Worm (Caenorhabditis elegans) whole organism, L4 larva: ENCODE measurements around the gene kle-2.

ENCODE experiments used
- F37D6.2 ChIP-seq: sonication (generic microtip); optimal IDR thresholded peaks from 2 replicates; lab custom pipeline; 2016; ENCODE audit warnings: mild to moderate bottlenecking, missing genetic modification characterization, missing compliant biosample characterization
- F44E2.7 ChIP-seq: fragments of 200-800 bp; sonication (Bioruptor generic); IDR thresholded peaks from 2 replicates; pipeline ENCODE4 v2.1.2; 2022; ENCODE audit warnings: missing genetic modification characterization, missing compliant biosample characterization
- T20F7.1 ChIP-seq: fragments of 200-800 bp; sonication (Bioruptor generic); optimal IDR thresholded peaks from 2 replicates; lab custom pipeline; 2018; ENCODE audit warnings: mild to moderate bottlenecking, missing genetic modification characterization, missing compliant biosample characterization
- Y5F2A.4 ChIP-seq: fragments of 200-800 bp; sonication (Bioruptor generic); optimal IDR thresholded peaks from 2 replicates; lab custom pipeline; 2018; ENCODE audit warnings: mild to moderate bottlenecking, missing genetic modification characterization, missing compliant biosample characterization
- ZK337.2 ChIP-seq: fragments of 200-800 bp; sonication (Bioruptor generic); IDR thresholded peaks from 2 replicates; pipeline ENCODE4 v1.3.6; 2022; ENCODE audit warnings: missing genetic modification reagents, missing genetic modification characterization, missing compliant biosample characterization
- ZK546.5 ChIP-seq, 2 experiments: sonication (generic microtip); optimal IDR thresholded peaks; 2 replicates each; lab custom pipeline; 2017; ENCODE audit warnings: missing biosample characterization in 2 of 2, missing genetic modification characterization in 2 of 2
- ama-1 ChIP-seq: fragments of 150-350 bp; optimal IDR thresholded peaks from 2 replicates; lab custom pipeline; 2014; ENCODE audit warnings: inconsistent platforms, mixed read lengths
- arid-1 ChIP-seq: fragments of 200-800 bp; sonication (Bioruptor generic); conservative IDR thresholded peaks from 2 replicates; pipeline ENCODE4 v1.3.6; 2022; ENCODE audit warnings: missing genetic modification reagents, missing genetic modification characterization, missing compliant biosample characterization
- ceh-28 ChIP-seq: fragments of 150-350 bp; optimal IDR thresholded peaks from 2 replicates; lab custom pipeline; 2014; ENCODE audit warnings: missing biosample characterization, missing genetic modification reagents, missing genetic modification characterization
- ceh-32 ChIP-seq: sonication (generic microtip); optimal IDR thresholded peaks from 2 replicates; lab custom pipeline; 2016; ENCODE audit warnings: mild to moderate bottlenecking, missing genetic modification characterization, missing compliant biosample characterization; ENCODE audit not compliant: poor library complexity
- ceh-62 ChIP-seq: sonication (generic microtip); optimal IDR thresholded peaks from 2 replicates; lab custom pipeline; 2017; ENCODE audit warnings: missing biosample characterization, missing genetic modification characterization
- ctbp-1 ChIP-seq: fragments of 200-800 bp; sonication (Bioruptor generic); IDR thresholded peaks from 2 replicates; pipeline ENCODE4 v1.3.6; 2022; ENCODE audit warnings: missing genetic modification reagents, missing genetic modification characterization, missing compliant biosample characterization
- daf-12 ChIP-seq: fragments of 150-350 bp; optimal IDR thresholded peaks from 2 replicates; lab custom pipeline; 2014; ENCODE audit warnings: missing biosample characterization, missing genetic modification reagents, missing genetic modification characterization
- daf-16 ChIP-seq, 3 experiments: sonication (generic microtip); optimal IDR thresholded peaks; 2 replicates each; lab custom pipeline; 2016 to 2017; ENCODE audit warnings: missing genetic modification characterization in 3 of 3, missing genetic modification reagents in 3 of 3, mild to moderate bottlenecking in 2 of 3, missing compliant biosample characterization in 2 of 3, missing biosample characterization in 1 of 3, moderate library complexity in 1 of 3
- daf-19 ChIP-seq: fragments of 200-800 bp; sonication (Bioruptor generic); conservative IDR thresholded peaks from 2 replicates; pipeline ENCODE4 v1.3.6; 2022; ENCODE audit warnings: missing genetic modification characterization, missing compliant biosample characterization
- daf-8 ChIP-seq: fragments of 200-800 bp; sonication (Bioruptor generic); IDR thresholded peaks from 2 replicates; pipeline ENCODE4 v1.3.6; 2022; ENCODE audit warnings: missing genetic modification characterization, missing compliant biosample characterization
- dmd-6 ChIP-seq: fragments of 200-800 bp; sonication (Bioruptor generic); IDR thresholded peaks from 2 replicates; pipeline ENCODE4 v1.3.6; 2022; ENCODE audit warnings: missing genetic modification reagents, missing genetic modification characterization, missing compliant biosample characterization
- duxl-1 ChIP-seq: sonication (generic microtip); optimal IDR thresholded peaks from 2 replicates; lab custom pipeline; 2016; ENCODE audit warnings: mild to moderate bottlenecking, missing genetic modification characterization, moderate library complexity, missing compliant biosample characterization; ENCODE audit not compliant: poor library complexity
- dve-1 ChIP-seq: sonication (generic microtip); optimal IDR thresholded peaks from 2 replicates; lab custom pipeline; 2017; ENCODE audit warnings: antibody characterized with exemption, mild to moderate bottlenecking, missing genetic modification characterization, missing compliant biosample characterization; ENCODE audit not compliant: insufficient read depth
- egl-27 ChIP-seq: sonication (generic microtip); optimal IDR thresholded peaks from 3 replicates; lab custom pipeline; 2017; ENCODE audit warnings: missing biosample characterization, missing genetic modification reagents, missing genetic modification characterization
- hif-1 ChIP-seq, 2 experiments: sonication (generic microtip); optimal IDR thresholded peaks; 2 replicates each; lab custom pipeline; 2016 to 2017; ENCODE audit warnings: missing compliant biosample characterization in 2 of 2, missing genetic modification characterization in 2 of 2, missing genetic modification reagents in 2 of 2, missing genotype in 2 of 2, mild to moderate bottlenecking in 1 of 2
- hlh-11 ChIP-seq: fragments of 200-800 bp; sonication (Bioruptor generic); optimal IDR thresholded peaks from 2 replicates; lab custom pipeline; 2018; ENCODE audit warnings: mild to moderate bottlenecking, missing genetic modification characterization, missing compliant biosample characterization
- hlh-30 ChIP-seq: sonication (generic microtip); optimal IDR thresholded peaks from 2 replicates; lab custom pipeline; 2017; ENCODE audit warnings: antibody characterized with exemption, mild to moderate bottlenecking, missing genetic modification characterization, missing compliant biosample characterization; ENCODE audit not compliant: insufficient read depth
- lim-7 ChIP-seq: fragments of 200-800 bp; sonication (Bioruptor generic); IDR thresholded peaks from 2 replicates; pipeline ENCODE4 v1.3.6; 2022; ENCODE audit warnings: missing genetic modification characterization, missing compliant biosample characterization
- lin-13 ChIP-seq: fragments of 150-350 bp; optimal IDR thresholded peaks from 2 replicates; lab custom pipeline; 2014; ENCODE audit warnings: missing biosample characterization, missing genetic modification reagents, missing genetic modification characterization
- lin-15B ChIP-seq: fragments of 150-350 bp; sonication (generic microtip); optimal IDR thresholded peaks from 3 replicates; lab custom pipeline; 2014; ENCODE audit warnings: missing biosample characterization, missing genetic modification characterization
- lin-38 ChIP-seq: fragments of 200-800 bp; sonication (Bioruptor generic); IDR thresholded peaks from 2 replicates; pipeline ENCODE4 v1.3.6; 2022; ENCODE audit warnings: missing genetic modification reagents, missing genetic modification characterization, missing compliant biosample characterization
- lin-39 ChIP-seq: fragments of 150-350 bp; optimal IDR thresholded peaks from 2 replicates; lab custom pipeline; 2014; ENCODE audit warnings: missing biosample characterization, missing genetic modification reagents, missing genetic modification characterization
- lsy-2 ChIP-seq, 2 experiments: fragments of 150-350 bp in 1 of 2; sonication (generic microtip) in 1 of 2; optimal IDR thresholded peaks; 2 replicates each; lab custom pipeline; 2014 to 2017; ENCODE audit warnings: missing biosample characterization in 2 of 2, missing genetic modification characterization in 2 of 2
- madf-5 ChIP-seq, 2 experiments: fragments of 200-800 bp; sonication (Bioruptor generic); IDR thresholded peaks; 2 replicates each; pipeline ENCODE4 v1.3.6; 2022; ENCODE audit warnings: missing compliant biosample characterization in 2 of 2, missing genetic modification characterization in 2 of 2
- mdl-1 ChIP-seq, 2 experiments: fragments of 150-350 bp in 1 of 2; sonication (generic microtip) in 1 of 2; optimal IDR thresholded peaks; 2 replicates each; lab custom pipeline; 2014 to 2017; ENCODE audit warnings: missing biosample characterization in 2 of 2, missing genetic modification characterization in 2 of 2
- mdt-29 ChIP-seq: fragments of 200-800 bp; sonication (Bioruptor generic); IDR thresholded peaks from 2 replicates; pipeline ENCODE4 v1.3.6; 2022; ENCODE audit warnings: missing genetic modification reagents, missing genetic modification characterization, missing compliant biosample characterization
- mep-1 ChIP-seq: fragments of 150-350 bp; sonication (generic microtip); optimal IDR thresholded peaks from 3 replicates; lab custom pipeline; 2014; ENCODE audit warnings: missing biosample characterization, missing genetic modification characterization
- mxl-2 ChIP-seq: fragments of 200-800 bp; sonication (Bioruptor generic); conservative IDR thresholded peaks from 2 replicates; pipeline ENCODE4 v1.3.6; 2022; ENCODE audit warnings: missing genetic modification reagents, missing genetic modification characterization, missing compliant biosample characterization
- nhr-11 ChIP-seq: fragments of 150-350 bp; optimal IDR thresholded peaks from 2 replicates; lab custom pipeline; 2014; ENCODE audit warnings: missing biosample characterization, missing genetic modification characterization
- nhr-237 ChIP-seq: sonication (generic microtip); optimal IDR thresholded peaks from 2 replicates; lab custom pipeline; 2017; ENCODE audit warnings: missing biosample characterization, missing genetic modification characterization
- nhr-25 ChIP-seq: sonication (generic microtip); optimal IDR thresholded peaks from 2 replicates; lab custom pipeline; 2017; ENCODE audit warnings: missing genetic modification characterization, mild to moderate bottlenecking, missing compliant biosample characterization, antibody characterized with exemption, moderate library complexity, borderline replicate concordance; ENCODE audit not compliant: insufficient read depth
- nhr-28 ChIP-seq: fragments of 150-350 bp; optimal IDR thresholded peaks from 2 replicates; lab custom pipeline; 2014; ENCODE audit warnings: missing biosample characterization, missing genetic modification characterization
- nhr-6 ChIP-seq: fragments of 150-350 bp; optimal IDR thresholded peaks from 2 replicates; lab custom pipeline; 2014; ENCODE audit warnings: missing biosample characterization, missing genetic modification characterization
- nhr-76 ChIP-seq: fragments of 150-350 bp; optimal IDR thresholded peaks from 2 replicates; lab custom pipeline; 2014; ENCODE audit warnings: missing biosample characterization, missing genetic modification characterization
- nhr-77 ChIP-seq: fragments of 150-350 bp; optimal IDR thresholded peaks from 2 replicates; lab custom pipeline; 2014; ENCODE audit warnings: missing biosample characterization, missing genetic modification characterization
- pha-4 ChIP-seq, 2 experiments: fragments of 150-350 bp in 1 of 2; fragments of 200-800 bp in 1 of 2; sonication (Bioruptor generic) in 1 of 2; IDR thresholded peaks in 1 of 2; optimal IDR thresholded peaks in 1 of 2; 2 replicates each; pipeline versions ENCODE4 v1.3.6 to Lab custom; 2014 to 2022; ENCODE audit warnings: missing genetic modification characterization in 2 of 2, missing genetic modification reagents in 2 of 2, missing biosample characterization in 1 of 2, missing compliant biosample characterization in 1 of 2
- php-3 ChIP-seq: fragments of 200-800 bp; sonication (Bioruptor generic); IDR thresholded peaks from 2 replicates; pipeline ENCODE4 v1.3.6; 2022; ENCODE audit warnings: missing genetic modification reagents, missing genetic modification characterization, missing compliant biosample characterization
- pqm-1 ChIP-seq: sonication (generic microtip); optimal IDR thresholded peaks from 2 replicates; lab custom pipeline; 2017; ENCODE audit warnings: missing biosample characterization, missing genetic modification characterization
- tag-97 ChIP-seq: fragments of 200-800 bp; sonication (Bioruptor generic); IDR thresholded peaks from 2 replicates; pipeline ENCODE4 v1.3.6; 2022; ENCODE audit warnings: missing genetic modification characterization, missing compliant biosample characterization
- zfp-2 ChIP-seq: sonication (generic microtip); optimal IDR thresholded peaks from 2 replicates; lab custom pipeline; 2016; ENCODE audit warnings: mild to moderate bottlenecking, missing genetic modification characterization, missing compliant biosample characterization
- zip-2 ChIP-seq: fragments of 150-350 bp; optimal IDR thresholded peaks from 2 replicates; lab custom pipeline; 2014; ENCODE audit warnings: missing biosample characterization, missing genetic modification characterization

Gene kle-2

ce11 chrIII:7973968-7974607 is 32.6 kb downstream of the kle-2 start:
- TF ChIP-seq lim-7 (GFP tag; lab: Robert Waterston, UW) = no peak
- 0 out of 2 replicates have a peak, but pooled peaks have one; percentile 11 for TF ChIP-seq lin-38 (GFP tag; lab: Robert Waterston, UW)
- TF ChIP-seq mep-1 (tag; lab: Kevin White, UChicago) = peak; percentile 65
- TF ChIP-seq lin-39 = no peak
- TF ChIP-seq lin-15B (tag; lab: Kevin White, UChicago) = no peak
- TF ChIP-seq daf-12 = no peak
- TF ChIP-seq egl-27 (tag; lab: Kevin White, UChicago) = no peak
- peak; percentile 2 for TF ChIP-seq zip-2
- no peak for TF ChIP-seq nhr-25 (tag; lab: Kevin White, UChicago)
- TF ChIP-seq pqm-1 (tag; lab: Kevin White, UChicago) = peak; percentile 6
- TF ChIP-seq hlh-30 (tag; lab: Kevin White, UChicago) = peak; percentile 68
- TF ChIP-seq ctbp-1 = 0 out of 2 replicates have a peak, but pooled peaks have one; percentile 7
- no peak for TF ChIP-seq ZK337.2
- no peak for TF ChIP-seq nhr-76 (tag; lab: Kevin White, UChicago)
- no peak for TF ChIP-seq ceh-28 (tag; lab: Kevin White, UChicago)
- TF ChIP-seq ceh-62 (tag; lab: Kevin White, UChicago) = no peak
- TF ChIP-seq madf-5 (GFP tag; IDR thresholded peaks at IDR 0.05; lab: Robert Waterston, UW) = 0 out of 4 replicates have a peak, but pooled peaks of 1 of the 2 experiments have one; percentile 38
- TF ChIP-seq nhr-28 = peak; percentile 48
- peak; percentile 42 for TF ChIP-seq hlh-11 (tag; lab: Kevin White, UChicago)
- TF ChIP-seq mdl-1 (tag; optimal IDR thresholded peaks at IDR 0.05; lab: Kevin White, UChicago) = peak in 1 of 2 experiments; percentile 26
- no peak for TF ChIP-seq nhr-77 (tag; lab: Kevin White, UChicago)
- peak; percentile 12 for TF ChIP-seq lin-13 (GFP tag; lab: Kevin White, UChicago)
- peak; percentile 17 for TF ChIP-seq T20F7.1 (GFP tag; lab: Kevin White, UChicago)
- peak; percentile 82 for TF ChIP-seq php-3 (GFP tag; lab: Robert Waterston, UW)
- TF ChIP-seq nhr-11 (tag; lab: Kevin White, UChicago) = peak; percentile 45
- TF ChIP-seq dmd-6 (GFP tag; lab: Robert Waterston, UW) = peak; percentile 32; the same call in 1 of the 2 replicates
- peak; percentile 70 for TF ChIP-seq ama-1 (lab: Kevin White, UChicago)
- TF ChIP-seq arid-1 = 0 out of 2 replicates have a peak, but pooled peaks have one; percentile 10
- peak; percentile 71 for TF ChIP-seq dve-1 (tag; lab: Kevin White, UChicago)
- TF ChIP-seq nhr-6 (tag; lab: Kevin White, UChicago) = peak; percentile 16
- TF ChIP-seq lsy-2 (tag; optimal IDR thresholded peaks at IDR 0.05; lab: Kevin White, UChicago) = peak in 1 of 2 experiments; percentile 28
- no peak for TF ChIP-seq Y5F2A.4 (GFP tag; lab: Kevin White, UChicago)
- no peak for TF ChIP-seq daf-16 (GFP tag; optimal IDR thresholded peaks at IDR 0.05; lab: Kevin White, UChicago)
- TF ChIP-seq daf-16 (tag; optimal IDR thresholded peaks at IDR 0.05; lab: Kevin White, UChicago) = peak; percentile 53
- TF ChIP-seq nhr-237 (tag; lab: Kevin White, UChicago) = no peak

- TF ChIP-seq F37D6.2 (tag; lab: Kevin White, UChicago) (no peak), pha-4 (GFP tag; IDR thresholded peaks at IDR 0.05; lab: Robert Waterston, UW) (no peak), pha-4 (tag; optimal IDR thresholded peaks at IDR 0.05; lab: Kevin White, UChicago) (no peak), daf-12 (no peak), ceh-32 (tag; lab: Kevin White, UChicago) (no peak), madf-5 (GFP tag; IDR thresholded peaks at IDR 0.05; lab: Robert Waterston, UW) (no peak), tag-97 (GFP tag; lab: Robert Waterston, UW) (no peak), lsy-2 (tag; optimal IDR thresholded peaks at IDR 0.05; lab: Kevin White, UChicago) (peak; percentile 25 to 63), ceh-28 (tag; lab: Kevin White, UChicago) (no peak), F44E2.7 (GFP tag; lab: Robert Waterston, UW) (no peak), daf-8 (GFP tag; lab: Robert Waterston, UW) (no peak), nhr-77 (tag; lab: Kevin White, UChicago) (peak; percentile 24), pqm-1 (tag; lab: Kevin White, UChicago) (no peak), ZK546.5 (tag; optimal IDR thresholded peaks at IDR 0.05; lab: Kevin White, UChicago) (no peak), mdt-29 (GFP tag; lab: Robert Waterston, UW) (0 out of 2 replicates have a peak, but pooled peaks have one; percentile 12), daf-19 (GFP tag; lab: Robert Waterston, UW) (no peak), zfp-2 (tag; lab: Kevin White, UChicago) (no peak), duxl-1 (tag; lab: Kevin White, UChicago) (peak; percentile 83), mxl-2 (no peak), hif-1 (tag; optimal IDR thresholded peaks at IDR 0.05; lab: Kevin White, UChicago) (peak in 1 of 2 experiments; percentile 7)
Measured at ce11 chrIII:7977224-7977623, 35.7 kb downstream of the kle-2 start.
